Fruit fly (Drosophila melanogaster) whole organism, wandering third instar larva: Measurements from ENCODE around the gene Sas-4.

Source experiments
- Abd-B ChIP-seq: fragments of >200 bp; optimal IDR thresholded peaks from 2 replicates; lab custom pipeline; 2017; ENCODE audit warnings: missing biosample characterization, missing genetic modification characterization
- CG32264 ChIP-seq: fragments of 200-800 bp; sonication (Bioruptor generic); optimal IDR thresholded peaks from 2 replicates; lab custom pipeline; 2016; ENCODE audit warnings: missing biosample characterization, missing genetic modification characterization
- CG9705 ChIP-seq: fragments of 200-800 bp; sonication (Bioruptor generic); optimal IDR thresholded peaks from 2 replicates; lab custom pipeline; 2018; ENCODE audit warnings: missing biosample characterization, mild to moderate bottlenecking, missing genetic modification characterization
- CrebA ChIP-seq: fragments of 200-800 bp; sonication (Bioruptor generic); optimal IDR thresholded peaks from 2 replicates; lab custom pipeline; 2016; ENCODE audit warnings: missing biosample characterization, mild to moderate bottlenecking, missing genetic modification characterization, borderline replicate concordance
- Dfd ChIP-seq: fragments of >200 bp; optimal IDR thresholded peaks from 2 replicates; lab custom pipeline; 2017; ENCODE audit warnings: missing biosample characterization, missing genetic modification characterization
- Dif ChIP-seq: fragments of 200-275, 200-300 bp; sonication (Bioruptor generic); optimal IDR thresholded peaks from 2 replicates; lab custom pipeline; 2018; ENCODE audit warnings: missing biosample characterization, missing genetic modification characterization; ENCODE audit not compliant: partially characterized antibody
- GATAd ChIP-seq: sonication (Bioruptor generic); optimal IDR thresholded peaks from 2 replicates; lab custom pipeline; 2016; ENCODE audit warnings: missing biosample characterization, missing genetic modification characterization
- HLH106 ChIP-seq: fragments of 200-800 bp; optimal IDR thresholded peaks from 3 replicates; lab custom pipeline; 2019; ENCODE audit warnings: missing biosample characterization, mild to moderate bottlenecking, missing genetic modification characterization, moderate library complexity
- Hnf4 ChIP-seq: fragments of 200-800 bp; sonication (Bioruptor generic); optimal IDR thresholded peaks from 2 replicates; lab custom pipeline; 2016; ENCODE audit warnings: missing biosample characterization, mild to moderate bottlenecking, missing genetic modification characterization
- Hr78 ChIP-seq: fragments of >200 bp; optimal IDR thresholded peaks from 2 replicates; lab custom pipeline; 2017; ENCODE audit warnings: missing biosample characterization, missing genetic modification characterization
- Hr83 ChIP-seq: fragments of 200-300 bp; sonication (Bioruptor generic); optimal IDR thresholded peaks from 2 replicates; lab custom pipeline; 2016; ENCODE audit warnings: missing biosample characterization, mild to moderate bottlenecking, missing genetic modification characterization, moderate library complexity; ENCODE audit not compliant: poor library complexity, severe bottlenecking
- Jra ChIP-seq: sonication (Bioruptor generic); optimal IDR thresholded peaks from 2 replicates; lab custom pipeline; 2016; ENCODE audit warnings: missing biosample characterization, missing genetic modification characterization
- Mio ChIP-seq: sonication (Bioruptor generic); optimal IDR thresholded peaks from 2 replicates; lab custom pipeline; 2016; ENCODE audit warnings: missing biosample characterization, missing genetic modification characterization
- N ChIP-seq: fragments of >200 bp; optimal IDR thresholded peaks from 2 replicates; lab custom pipeline; 2018; ENCODE audit warnings: missing biosample characterization, missing external identifiers, missing genetic modification characterization
- OdsH ChIP-seq: fragments of 200-800 bp; sonication (Bioruptor generic); optimal IDR thresholded peaks from 2 replicates; lab custom pipeline; 2016; ENCODE audit warnings: missing biosample characterization, mild to moderate bottlenecking, missing genetic modification characterization
- Rel ChIP-seq, 2 experiments: fragments of 200-800 bp; sonication (Bioruptor generic) in 1 of 2; optimal IDR thresholded peaks; 2 replicates in 1 of 2; 3 replicates in 1 of 2; lab custom pipeline; 2016 to 2019; ENCODE audit warnings: mild to moderate bottlenecking in 2 of 2, missing biosample characterization in 2 of 2, missing genetic modification characterization in 2 of 2, moderate library complexity in 1 of 2
- Sp1 ChIP-seq: fragments of 200-800 bp; sonication (Bioruptor generic); optimal IDR thresholded peaks from 3 replicates; lab custom pipeline; 2019; ENCODE audit warnings: missing biosample characterization, mild to moderate bottlenecking, missing genetic modification characterization, moderate library complexity
- Vsx2 ChIP-seq: fragments of 200-300, 225-300 bp; sonication (Bioruptor generic); optimal IDR thresholded peaks from 2 replicates; lab custom pipeline; 2018; ENCODE audit warnings: missing biosample characterization, missing genetic modification characterization; ENCODE audit not compliant: partially characterized antibody
- br ChIP-seq: fragments of 200-800 bp; sonication (Bioruptor generic); optimal IDR thresholded peaks from 2 replicates; lab custom pipeline; 2016; ENCODE audit warnings: missing biosample characterization, missing genetic modification characterization
- brk ChIP-seq: fragments of 200-800 bp; sonication (Bioruptor generic); optimal IDR thresholded peaks from 2 replicates; lab custom pipeline; 2016; ENCODE audit warnings: missing biosample characterization, mild to moderate bottlenecking, missing genetic modification characterization
- dl ChIP-seq, 2 experiments: fragments of 175-275, 200-275 bp in 1 of 2; fragments of 200-275 bp in 1 of 2; sonication (Bioruptor generic); optimal IDR thresholded peaks; lab custom pipeline; 2018; ENCODE audit warnings: mild to moderate bottlenecking in 2 of 2, missing biosample characterization in 2 of 2, missing genetic modification characterization in 2 of 2, moderate library complexity in 2 of 2; ENCODE audit not compliant: partially characterized antibody in 2 of 2, insufficient read depth in 1 of 2
- dmrt93B ChIP-seq: fragments of 200-800 bp; sonication (Bioruptor generic); optimal IDR thresholded peaks from 2 replicates; lab custom pipeline; 2018; ENCODE audit warnings: missing biosample characterization, mild to moderate bottlenecking, missing genetic modification characterization
- dsf ChIP-seq: sonication (Bioruptor generic); optimal IDR thresholded peaks from 2 replicates; lab custom pipeline; 2016; ENCODE audit warnings: missing biosample characterization, missing genetic modification characterization, borderline replicate concordance
- ey ChIP-seq: fragments of 200-800 bp; sonication (Bioruptor generic); optimal IDR thresholded peaks from 2 replicates; lab custom pipeline; 2016; ENCODE audit warnings: missing biosample characterization, missing genetic modification characterization
- foxo ChIP-seq, 2 experiments: fragments of 200-800 bp; sonication (Bioruptor generic); optimal IDR thresholded peaks; 2 replicates in 1 of 2; 3 replicates in 1 of 2; lab custom pipeline; 2016 to 2017; ENCODE audit warnings: missing biosample characterization in 2 of 2, missing genetic modification characterization in 2 of 2
- fru ChIP-seq: fragments of 200-800 bp; sonication (Bioruptor generic); optimal IDR thresholded peaks from 3 replicates; lab custom pipeline; 2016; ENCODE audit warnings: missing biosample characterization, mild to moderate bottlenecking, missing genetic modification characterization
- h ChIP-seq: fragments of 200-800 bp; sonication (Bioruptor generic); optimal IDR thresholded peaks from 3 replicates; lab custom pipeline; 2016; ENCODE audit warnings: missing biosample characterization, mild to moderate bottlenecking, missing genetic modification characterization
- jim ChIP-seq: fragments of 175-275, 200-325 bp; sonication (Bioruptor generic); optimal IDR thresholded peaks from 2 replicates; lab custom pipeline; 2016; ENCODE audit warnings: missing biosample characterization, mild to moderate bottlenecking, missing genetic modification characterization
- pan ChIP-seq: fragments of >200 bp; optimal IDR thresholded peaks from 2 replicates; lab custom pipeline; 2017
- psq ChIP-seq: fragments of 200-800 bp; sonication (Bioruptor generic); optimal IDR thresholded peaks from 3 replicates; lab custom pipeline; 2017; ENCODE audit warnings: missing biosample characterization, mild to moderate bottlenecking, missing genetic modification characterization, moderate library complexity
- rgr ChIP-seq: fragments of 200-800 bp; sonication (Bioruptor generic); optimal IDR thresholded peaks from 3 replicates; lab custom pipeline; 2016; ENCODE audit warnings: missing biosample characterization, mild to moderate bottlenecking, missing genetic modification characterization
- sage ChIP-seq: fragments of 200-800 bp; sonication (Bioruptor generic); optimal IDR thresholded peaks from 2 replicates; lab custom pipeline; 2016; ENCODE audit warnings: missing biosample characterization, mild to moderate bottlenecking, missing genetic modification characterization
- sv ChIP-seq: fragments of 200-800 bp; sonication (Bioruptor generic); optimal IDR thresholded peaks from 3 replicates; lab custom pipeline; 2016; ENCODE audit warnings: missing biosample characterization, missing genetic modification characterization
- tai ChIP-seq: sonication (Bioruptor generic); optimal IDR thresholded peaks from 2 replicates; lab custom pipeline; 2016; ENCODE audit warnings: missing biosample characterization, missing genetic modification characterization
- usp ChIP-seq: fragments of >200 bp; optimal IDR thresholded peaks from 2 replicates; lab custom pipeline; 2017; ENCODE audit warnings: missing biosample characterization, missing genetic modification characterization
- woc ChIP-seq: sonication (Bioruptor generic); optimal IDR thresholded peaks from 2 replicates; lab custom pipeline; 2016; ENCODE audit warnings: missing biosample characterization, mild to moderate bottlenecking, missing genetic modification characterization

Sas-4 gene

dm6 chr3R:7105503-7106164 is 45.5 kb upstream of the Sas-4 start:
- TF ChIP-seq CrebA (GFP tag; lab: Kevin White, UChicago) (no peak), Jra (GFP tag; lab: Kevin White, UChicago) (no peak), pan (lab: Kevin White, UChicago) (no peak)

- TF ChIP-seq Mio (GFP tag; lab: Kevin White, UChicago), result no peak
- TF ChIP-seq dl (GFP tag; optimal IDR thresholded peaks at IDR 0.05; lab: Kevin White, UChicago; ENCODE audit: insufficient read depth in 1 of 2, partially characterized antibody in 2 of 2), result peak; percentile 95 to 96
- peak; percentile 2 for TF ChIP-seq N (GFP tag; lab: Kevin White, UChicago)
- TF ChIP-seq CG9705 (GFP tag; lab: Kevin White, UChicago), result peak; percentile 0
- TF ChIP-seq dsf (GFP tag; lab: Kevin White, UChicago), result no peak
- no peak for TF ChIP-seq brk (GFP tag; lab: Kevin White, UChicago)
- TF ChIP-seq h, result peak; percentile 25
- TF ChIP-seq OdsH, result peak; percentile 8
- TF ChIP-seq Hr83 (GFP tag; lab: Kevin White, UChicago), result no peak
- TF ChIP-seq CG32264, result no peak
- TF ChIP-seq ey (GFP tag; lab: Kevin White, UChicago), result peak; percentile 31
- no peak for TF ChIP-seq tai (GFP tag; lab: Kevin White, UChicago)
- TF ChIP-seq Dif (GFP tag; lab: Kevin White, UChicago), result peak; percentile 98
- no peak for TF ChIP-seq GATAd (GFP tag; lab: Kevin White, UChicago)
- TF ChIP-seq foxo (GFP tag; optimal IDR thresholded peaks at IDR 0.05; lab: Kevin White, UChicago), result peak in 1 of 2 experiments; percentile 25
- TF ChIP-seq Jra (GFP tag; lab: Kevin White, UChicago), result no peak
- TF ChIP-seq Rel (GFP tag; optimal IDR thresholded peaks at IDR 0.05; lab: Kevin White, UChicago), result no peak
- TF ChIP-seq Rel (tag; optimal IDR thresholded peaks at IDR 0.05; lab: Kevin White, UChicago), result peak; percentile 81
- peak; percentile 83 for TF ChIP-seq psq (GFP tag; lab: Kevin White, UChicago)
- peak; percentile 20 for TF ChIP-seq br
- TF ChIP-seq sage (GFP tag; lab: Kevin White, UChicago), result peak; percentile 63
- TF ChIP-seq Hnf4 (GFP tag; lab: Kevin White, UChicago), result peak; percentile 42
- TF ChIP-seq fru (GFP tag; lab: Kevin White, UChicago), result peak; percentile 35
- no peak for TF ChIP-seq Sp1 (GFP tag; lab: Kevin White, UChicago)
- peak; percentile 93 for TF ChIP-seq Vsx2
Observed at dm6 chr3R:7107713-7108588, 43.2 kb upstream of the Sas-4 start.

- TF ChIP-seq usp (GFP tag; lab: Kevin White, UChicago) (no peak), Hr83 (GFP tag; lab: Kevin White, UChicago) (no peak), pan (lab: Kevin White, UChicago) (no peak), Sp1 (GFP tag; lab: Kevin White, UChicago) (peak; percentile 91), HLH106 (peak; percentile 98), Hnf4 (GFP tag; lab: Kevin White, UChicago) (peak; percentile 94), Dif (GFP tag; lab: Kevin White, UChicago) (no peak), sv (GFP tag; lab: Kevin White, UChicago) (peak; percentile 91), jim (GFP tag; lab: Kevin White, UChicago) (peak; percentile 59), Vsx2 (no peak), h (peak; percentile 97), Hr78 (GFP tag; lab: Kevin White, UChicago) (no peak), Mio (GFP tag; lab: Kevin White, UChicago) (no peak), GATAd (GFP tag; lab: Kevin White, UChicago) (peak; percentile 78), dsf (GFP tag; lab: Kevin White, UChicago) (peak; percentile 74), CG9705 (GFP tag; lab: Kevin White, UChicago) (peak; percentile 91), Abd-B (no peak), sage (GFP tag; lab: Kevin White, UChicago) (peak; percentile 54), tai (GFP tag; lab: Kevin White, UChicago) (no peak), Dfd (GFP tag; lab: Kevin White, UChicago) (no peak), rgr (peak; percentile 96), CG32264 (peak; percentile 81), brk (GFP tag; lab: Kevin White, UChicago) (peak; percentile 91), Rel (GFP tag; optimal IDR thresholded peaks at IDR 0.05; lab: Kevin White, UChicago) (no peak), Rel (tag; optimal IDR thresholded peaks at IDR 0.05; lab: Kevin White, UChicago) (peak; percentile 73), OdsH (peak; percentile 98), dl (GFP tag; optimal IDR thresholded peaks at IDR 0.05; lab: Kevin White, UChicago; ENCODE audit: insufficient read depth in 1 of 2, partially characterized antibody in 2 of 2) (peak in 1 of 2 experiments; percentile 18), psq (GFP tag; lab: Kevin White, UChicago) (peak; percentile 92), br (peak; percentile 92), dmrt93B (peak; percentile 94), woc (GFP tag; lab: Kevin White, UChicago) (peak; percentile 96), foxo (GFP tag; optimal IDR thresholded peaks at IDR 0.05; lab: Kevin White, UChicago) (peak in 1 of 2 experiments; percentile 97), fru (GFP tag; lab: Kevin White, UChicago) (peak; percentile 96), N (GFP tag; lab: Kevin White, UChicago) (no peak)
Observed at dm6 chr3R:7108589-7109312, 42.4 kb upstream of the Sas-4 start.
